Fruit fly (Drosophila melanogaster) whole organism, embryonic: ENCODE data around the gene CG16904.
A peak's percentile ranks its signal among the peaks of the same experiment; 100 is the strongest.

Experiments
- Ada2b ChIP-seq: fragments of 200-800 bp; sonication (Bioruptor generic); IDR thresholded peaks from 2 replicates; pipeline ENCODE4 v1.3.6; 2022; ENCODE audit warnings: missing biosample characterization, missing genetic modification characterization
- Atf3 ChIP-seq: fragments of 200-800 bp; sonication (Bioruptor generic); optimal IDR thresholded peaks from 3 replicates; lab custom pipeline; 2016; ENCODE audit warnings: missing biosample characterization, missing genetic modification characterization
- CG12744 ChIP-seq: fragments of 200-800 bp; sonication (Bioruptor generic); optimal IDR thresholded peaks from 2 replicates; lab custom pipeline; 2016; ENCODE audit warnings: missing biosample characterization, missing genetic modification characterization
- CG13424 ChIP-seq: fragments of 200-800 bp; sonication (Bioruptor generic); optimal IDR thresholded peaks from 2 replicates; lab custom pipeline; 2019; ENCODE audit warnings: missing biosample characterization, mild to moderate bottlenecking, missing genetic modification characterization, moderate library complexity
- CG15011 ChIP-seq: fragments of 200-800 bp; sonication (Bioruptor generic); optimal IDR thresholded peaks from 3 replicates; lab custom pipeline; 2018; ENCODE audit warnings: missing biosample characterization, mild to moderate bottlenecking, missing genetic modification characterization
- CG16813 ChIP-seq: fragments of 200-800 bp; sonication (Bioruptor generic); IDR thresholded peaks from 3 replicates; pipeline ENCODE4 v1.3.6; 2022; ENCODE audit warnings: missing biosample characterization, missing genetic modification characterization; ENCODE audit not compliant: partially characterized antibody
- CG17385 ChIP-seq: fragments of 200-800 bp; sonication (Bioruptor generic); optimal IDR thresholded peaks from 3 replicates; lab custom pipeline; 2018; ENCODE audit warnings: missing biosample characterization, mild to moderate bottlenecking, missing genetic modification characterization
- CG18262 ChIP-seq: fragments of 200-800 bp; optimal IDR thresholded peaks from 3 replicates; lab custom pipeline; 2019; ENCODE audit warnings: missing biosample characterization, mild to moderate bottlenecking, missing genetic modification characterization, moderate library complexity
- CG18476 ChIP-seq: fragments of 200-800 bp; sonication (Bioruptor generic); optimal IDR thresholded peaks from 2 replicates; lab custom pipeline; 2016; ENCODE audit warnings: missing biosample characterization, mild to moderate bottlenecking, missing genetic modification characterization
- CG2116 ChIP-seq: fragments of 200-800 bp; sonication (Bioruptor generic); optimal IDR thresholded peaks from 3 replicates; lab custom pipeline; 2018; ENCODE audit warnings: missing biosample characterization, mild to moderate bottlenecking, missing genetic modification characterization
- CG3163 ChIP-seq: fragments of 200-800 bp; sonication (Bioruptor generic); optimal IDR thresholded peaks from 3 replicates; lab custom pipeline; 2016; ENCODE audit warnings: missing biosample characterization, missing genetic modification characterization
- CG3281 ChIP-seq: fragments of 200-800 bp; sonication (Bioruptor generic); optimal IDR thresholded peaks from 3 replicates; lab custom pipeline; 2017; ENCODE audit warnings: missing biosample characterization, mild to moderate bottlenecking, missing genetic modification characterization
- CG3838 ChIP-seq: fragments of 200-800 bp; sonication (Bioruptor generic); optimal IDR thresholded peaks from 3 replicates; lab custom pipeline; 2016; ENCODE audit warnings: missing biosample characterization, missing genetic modification characterization
- CG3847 ChIP-seq: fragments of 200-800 bp; sonication (Bioruptor generic); IDR thresholded peaks from 2 replicates; pipeline ENCODE4 v1.3.6; 2022; ENCODE audit warnings: missing biosample characterization, missing genetic modification characterization
- CG43689 ChIP-seq: fragments of 200-800 bp; sonication (Bioruptor generic); IDR thresholded peaks from 2 replicates; pipeline ENCODE4 v1.3.6; 2022; ENCODE audit warnings: missing biosample characterization, missing genetic modification characterization
- CG4707 ChIP-seq: fragments of 200-800 bp; sonication (Bioruptor generic); optimal IDR thresholded peaks from 2 replicates; lab custom pipeline; 2018; ENCODE audit warnings: missing biosample characterization, mild to moderate bottlenecking, missing genetic modification characterization, moderate library complexity
- CG4730 ChIP-seq: fragments of 200-800 bp; sonication (Bioruptor generic); IDR thresholded peaks from 2 replicates; pipeline ENCODE4 v1.3.6; 2022; ENCODE audit warnings: missing biosample characterization, missing genetic modification characterization
- CG6813 ChIP-seq: fragments of 200-800 bp; sonication (Bioruptor generic); optimal IDR thresholded peaks from 2 replicates; lab custom pipeline; 2017; ENCODE audit warnings: missing biosample characterization, missing genetic modification characterization, mild to moderate bottlenecking, moderate library complexity, missing genetic modification reagents
- CG7786 ChIP-seq: fragments of 200-800 bp; sonication (Bioruptor generic); optimal IDR thresholded peaks from 2 replicates; lab custom pipeline; 2016; ENCODE audit warnings: missing biosample characterization, missing genetic modification characterization
- CG7928 ChIP-seq: fragments of 200-800 bp; sonication (Bioruptor generic); optimal IDR thresholded peaks from 2 replicates; lab custom pipeline; 2017; ENCODE audit warnings: missing biosample characterization, mild to moderate bottlenecking, missing genetic modification characterization
- CG8281 ChIP-seq: fragments of 200-800 bp; sonication (Bioruptor generic); optimal IDR thresholded peaks from 2 replicates; lab custom pipeline; 2018; ENCODE audit warnings: missing biosample characterization, mild to moderate bottlenecking, missing genetic modification characterization, moderate library complexity
- CG9932 ChIP-seq: fragments of 200-800 bp; sonication (Bioruptor generic); IDR thresholded peaks from 2 replicates; pipeline ENCODE4 v1.3.6; 2022; ENCODE audit warnings: missing biosample characterization, missing genetic modification characterization
- CHES-1-like ChIP-seq: fragments of 200-800 bp; sonication (Bioruptor generic); optimal IDR thresholded peaks from 2 replicates; lab custom pipeline; 2016; ENCODE audit warnings: missing biosample characterization, missing genetic modification characterization
- Dad ChIP-seq: fragments of 200-800 bp; sonication (Bioruptor generic); optimal IDR thresholded peaks from 3 replicates; lab custom pipeline; 2016; ENCODE audit warnings: missing biosample characterization, missing genetic modification characterization
- Hr78 ChIP-seq, 2 experiments: fragments of 200-800 bp in 1 of 2; fragments of >200 bp in 1 of 2; sonication (Bioruptor generic) in 1 of 2; optimal IDR thresholded peaks; 2 replicates each; lab custom pipeline; 2017 to 2019; ENCODE audit warnings: missing biosample characterization in 2 of 2, missing genetic modification characterization in 2 of 2, mild to moderate bottlenecking in 1 of 2, moderate library complexity in 1 of 2
- Kr ChIP-seq: fragments of 200-800 bp; sonication (Bioruptor generic); optimal IDR thresholded peaks from 2 replicates; lab custom pipeline; 2017; ENCODE audit warnings: missing biosample characterization, mild to moderate bottlenecking, missing genetic modification characterization
- Lhr ChIP-seq: fragments of 200-800 bp; sonication (Bioruptor generic); optimal IDR thresholded peaks from 3 replicates; lab custom pipeline; 2017; ENCODE audit warnings: mild to moderate bottlenecking, missing biosample characterization, missing genetic modification reagents, missing genetic modification characterization
- Myb ChIP-seq: fragments of 200-800 bp; sonication (Bioruptor generic); optimal IDR thresholded peaks from 2 replicates; lab custom pipeline; 2016; ENCODE audit warnings: missing biosample characterization, missing genetic modification characterization
- NC2β ChIP-seq: fragments of 200-800 bp; sonication (Bioruptor generic); optimal IDR thresholded peaks from 2 replicates; lab custom pipeline; 2016; ENCODE audit warnings: missing biosample characterization, missing genetic modification characterization
- NK7.1 ChIP-seq: fragments of 200-800 bp; sonication (Bioruptor generic); optimal IDR thresholded peaks from 3 replicates; lab custom pipeline; 2016; ENCODE audit warnings: missing biosample characterization, missing genetic modification characterization
- Rx ChIP-seq: fragments of 200-800 bp; sonication (Bioruptor generic); IDR thresholded peaks from 2 replicates; pipeline ENCODE4 v1.3.6; 2022; ENCODE audit warnings: missing biosample characterization, missing genetic modification characterization
- Side ChIP-seq: fragments of 200-800 bp; sonication (Bioruptor generic); optimal IDR thresholded peaks from 2 replicates; lab custom pipeline; 2016; ENCODE audit warnings: missing biosample characterization, missing genetic modification characterization
- Spps ChIP-seq: fragments of 200-800 bp; sonication (Bioruptor generic); optimal IDR thresholded peaks from 2 replicates; lab custom pipeline; 2018; ENCODE audit warnings: missing biosample characterization, mild to moderate bottlenecking, missing genetic modification characterization
- Stat92E ChIP-seq, 3 experiments: fragments of >200 bp in 2 of 3; fragments of 200-800 bp in 1 of 3; sonication (Bioruptor generic) in 1 of 3; optimal IDR thresholded peaks; 2 replicates each; lab custom pipeline; 2017 to 2019; ENCODE audit warnings: missing biosample characterization in 3 of 3, missing genetic modification characterization in 3 of 3, mild to moderate bottlenecking in 1 of 3, moderate library complexity in 1 of 3
- Tbp ChIP-seq: fragments of >200 bp; optimal IDR thresholded peaks from 2 replicates; lab custom pipeline; 2018; ENCODE audit warnings: missing biosample characterization, missing genetic modification characterization
- bab2 ChIP-seq: fragments of 200-800 bp; sonication (Bioruptor generic); optimal IDR thresholded peaks from 2 replicates; lab custom pipeline; 2016; ENCODE audit warnings: missing biosample characterization, missing genetic modification characterization
- bcd ChIP-seq: fragments of 200-800 bp; sonication (Bioruptor generic); optimal IDR thresholded peaks from 2 replicates; lab custom pipeline; 2017; ENCODE audit warnings: missing biosample characterization, mild to moderate bottlenecking, missing genetic modification characterization
- chif ChIP-seq, 2 experiments: fragments of 200-800 bp; sonication (Bioruptor generic); optimal IDR thresholded peaks; 3 replicates each; lab custom pipeline; 2016; ENCODE audit warnings: missing biosample characterization in 2 of 2, missing genetic modification characterization in 2 of 2
- chinmo ChIP-seq: fragments of 200-800 bp; sonication (Bioruptor generic); IDR thresholded peaks from 4 replicates; pipeline ENCODE4 v1.3.6; 2022; ENCODE audit warnings: missing biosample characterization, missing genetic modification characterization; ENCODE audit not compliant: partially characterized antibody
- da ChIP-seq: fragments of 200-800 bp; sonication (Bioruptor generic); optimal IDR thresholded peaks from 2 replicates; lab custom pipeline; 2016; ENCODE audit warnings: missing biosample characterization, missing genetic modification characterization
- dan ChIP-seq: fragments of 200-800 bp; sonication (Bioruptor generic); IDR thresholded peaks from 2 replicates; pipeline ENCODE4 v1.3.6; 2022; ENCODE audit warnings: missing biosample characterization, missing genetic modification characterization
- danr ChIP-seq: fragments of 200-800 bp; sonication (Bioruptor generic); IDR thresholded peaks from 2 replicates; pipeline ENCODE4 v1.3.6; 2022; ENCODE audit warnings: missing biosample characterization, missing genetic modification characterization
- nau ChIP-seq: fragments of 200-800 bp; sonication (Bioruptor generic); optimal IDR thresholded peaks from 3 replicates; lab custom pipeline; 2017; ENCODE audit warnings: missing biosample characterization, mild to moderate bottlenecking, missing genetic modification characterization, missing genetic modification reagents
- org-1 ChIP-seq: fragments of 200-800 bp; sonication (Bioruptor generic); optimal IDR thresholded peaks from 2 replicates; lab custom pipeline; 2017; ENCODE audit warnings: missing biosample characterization, missing genetic modification characterization
- peb ChIP-seq: fragments of 200-800 bp; sonication (Bioruptor generic); IDR thresholded peaks from 2 replicates; pipeline ENCODE4 v1.3.6; 2022; ENCODE audit warnings: missing biosample characterization, missing genetic modification characterization
- ranshi ChIP-seq: fragments of 200-800 bp; sonication (Bioruptor generic); IDR thresholded peaks from 2 replicates; pipeline ENCODE4 v1.3.6; 2022; ENCODE audit warnings: missing biosample characterization, missing genetic modification characterization
- slp2 ChIP-seq: fragments of 200-800 bp; sonication (Bioruptor generic); optimal IDR thresholded peaks from 2 replicates; lab custom pipeline; 2016; ENCODE audit warnings: missing biosample characterization, missing genetic modification characterization
- sqz ChIP-seq: fragments of 200-800 bp; sonication (Bioruptor generic); optimal IDR thresholded peaks from 3 replicates; lab custom pipeline; 2018; ENCODE audit warnings: missing biosample characterization, mild to moderate bottlenecking, missing genetic modification characterization
- stwl ChIP-seq: fragments of 200-800 bp; sonication (Bioruptor generic); optimal IDR thresholded peaks from 3 replicates; lab custom pipeline; 2018; ENCODE audit warnings: missing biosample characterization, mild to moderate bottlenecking, missing genetic modification characterization, moderate library complexity
- vfl ChIP-seq: fragments of 200-800 bp; sonication (Bioruptor generic); optimal IDR thresholded peaks from 2 replicates; lab custom pipeline; 2016; ENCODE audit warnings: missing biosample characterization, missing genetic modification characterization

CG16904 gene

dm6 chr3R:9777941-9778360 lies 38.8 kb downstream of the CG16904 start, which contains the start of gene RpS29 (continued):
- TF ChIP-seq CG2116 (GFP tag; lab: Kevin White, UChicago) (peak; percentile 98), Rx (GFP tag; lab: Robert Waterston, UW) (peak; percentile 73), Spps (peak; percentile 29), CG18262 (peak; percentile 47), CG16813 (GFP tag; lab: Robert Waterston, UW) (peak; percentile 93), CG4707 (GFP tag; lab: Kevin White, UChicago) (no peak), CG3838 (GFP tag; lab: Kevin White, UChicago) (no peak), NC2β (GFP tag; lab: Kevin White, UChicago) (peak; percentile 96), danr (GFP tag; lab: Robert Waterston, UW) (0 out of 2 replicates have a peak, but pooled peaks have one; percentile 28), CG4730 (peak; percentile 46; the same call in 1 of the 2 replicates), peb (GFP tag; lab: Robert Waterston, UW) (0 out of 2 replicates have a peak, but pooled peaks have one; percentile 17), Atf3 (GFP tag; lab: Kevin White, UChicago) (peak; percentile 73), Hr78 (GFP tag; optimal IDR thresholded peaks at IDR 0.05; lab: Kevin White, UChicago) (no peak), CG3281 (GFP tag; lab: Kevin White, UChicago) (peak; percentile 85), org-1 (peak; percentile 15), Dad (GFP tag; lab: Kevin White, UChicago) (peak; percentile 84), Stat92E (GFP tag; optimal IDR thresholded peaks at IDR 0.05; lab: Kevin White, UChicago) (peak in 1 of 3 experiments; percentile 23), da (GFP tag; lab: Kevin White, UChicago) (peak; percentile 52), Tbp (GFP tag; lab: Kevin White, UChicago) (peak; percentile 61), CG12744 (GFP tag; lab: Kevin White, UChicago) (peak; percentile 77), NK7.1 (peak; percentile 65), Kr (GFP tag; lab: Kevin White, UChicago) (no peak), CG15011 (GFP tag; lab: Kevin White, UChicago) (peak; percentile 49), CG13424 (tag; lab: Kevin White, UChicago) (peak; percentile 62), chif (GFP tag; optimal IDR thresholded peaks at IDR 0.05; lab: Kevin White, UChicago) (peak; percentile 57 to 70), bcd (peak; percentile 85), CG43689 (GFP tag; lab: Robert Waterston, UW) (no peak), CG18476 (GFP tag; lab: Kevin White, UChicago) (peak; percentile 18), chinmo (GFP tag; lab: Robert Waterston, UW) (peak; percentile 92), bab2 (peak; percentile 86), CHES-1-like (GFP tag; lab: Kevin White, UChicago) (peak; percentile 93), CG6813 (GFP tag; lab: Kevin White, UChicago) (peak; percentile 82), Lhr (peak; percentile 90), Side (GFP tag; lab: Kevin White, UChicago) (peak; percentile 86), Myb (peak; percentile 94), slp2 (GFP tag; lab: Kevin White, UChicago) (peak; percentile 63), CG3847 (GFP tag; lab: Robert Waterston, UW) (peak; percentile 97), nau (no peak), ranshi (GFP tag; lab: Robert Waterston, UW) (peak; percentile 68), Ada2b (GFP tag; lab: Robert Waterston, UW) (peak; percentile 76), sqz (GFP tag; lab: Kevin White, UChicago) (peak; percentile 75), dan (GFP tag; lab: Robert Waterston, UW) (no peak), CG7928 (peak; percentile 74), CG17385 (peak; percentile 54), stwl (tag; lab: Kevin White, UChicago) (peak; percentile 73), vfl (GFP tag; lab: Kevin White, UChicago) (peak; percentile 79), CG3163 (GFP tag; lab: Kevin White, UChicago) (peak; percentile 80), CG9932 (GFP tag; lab: Robert Waterston, UW) (peak; percentile 95), CG8281 (tag; lab: Kevin White, UChicago) (peak; percentile 8), CG7786 (peak; percentile 86)
